Worm (Caenorhabditis elegans) whole organism, L4/young adult: ENCODE data around the gene skr-17.

Experiments
- W03F9.2 ChIP-seq: fragments of 150-350 bp; optimal IDR thresholded peaks from 2 replicates; lab custom pipeline; 2014; ENCODE audit warnings: missing biosample characterization, missing genetic modification characterization
- dao-5 ChIP-seq: sonication (generic microtip); optimal IDR thresholded peaks from 2 replicates; lab custom pipeline; 2016; ENCODE audit warnings: missing genotype, missing genetic modification characterization, moderate library complexity, missing compliant biosample characterization

DNA sequence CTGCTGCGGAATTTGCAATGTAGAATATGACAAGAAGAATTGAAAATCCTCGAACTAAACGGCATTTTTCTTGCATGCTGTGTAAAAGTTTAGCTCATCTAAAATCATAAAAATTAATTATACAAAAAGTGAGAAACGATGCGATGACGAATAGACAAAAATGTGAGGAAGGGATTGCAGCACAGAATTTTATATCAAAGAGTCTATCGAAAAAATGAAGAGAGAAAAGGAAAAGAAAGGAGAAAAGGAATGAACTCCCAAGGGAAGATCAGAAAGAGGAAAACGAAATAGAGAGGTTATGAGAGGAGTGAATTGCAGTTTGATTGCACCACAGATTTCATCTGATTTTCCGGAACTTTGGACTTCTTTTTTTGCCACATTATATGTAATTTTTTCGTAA lies 10.9 kb downstream of the skr-17 start, which contains the start of gene glr-4:
- no peak for TF ChIP-seq W03F9.2 (tag; lab: Kevin White, UChicago)
- no peak for TF ChIP-seq dao-5 (tag; lab: Kevin White, UChicago)
